Fruit fly (Drosophila melanogaster) whole organism, embryonic: ENCODE data around the gene CG11353.

Source experiments
- ATbp ChIP-seq: fragments of 200-800 bp; sonication (Bioruptor generic); optimal IDR thresholded peaks from 2 replicates; lab custom pipeline; 2017; ENCODE audit warnings: missing biosample characterization, mild to moderate bottlenecking, missing genetic modification characterization, missing genetic modification reagents
- Abd-B ChIP-seq: fragments of 200-800 bp; sonication (Bioruptor generic); optimal IDR thresholded peaks from 2 replicates; lab custom pipeline; 2018; ENCODE audit warnings: missing biosample characterization, mild to moderate bottlenecking, missing genetic modification characterization, moderate library complexity
- Ada2b ChIP-seq: fragments of 200-800 bp; sonication (Bioruptor generic); IDR thresholded peaks from 2 replicates; pipeline ENCODE4 v1.3.6; 2022; ENCODE audit warnings: missing biosample characterization, missing genetic modification characterization
- B-H1 ChIP-seq: fragments of 200-800 bp; sonication (Bioruptor generic); IDR thresholded peaks from 3 replicates; pipeline ENCODE4 v1.3.6; 2022; ENCODE audit warnings: missing biosample characterization, missing genetic modification characterization
- CG10565 ChIP-seq: fragments of 200-800 bp; sonication (Bioruptor generic); optimal IDR thresholded peaks from 3 replicates; lab custom pipeline; 2016; ENCODE audit warnings: missing biosample characterization, mild to moderate bottlenecking, missing genetic modification characterization
- CG11723 ChIP-seq: fragments of 200-800 bp; sonication (Bioruptor generic); optimal IDR thresholded peaks from 2 replicates; lab custom pipeline; 2017; ENCODE audit warnings: missing biosample characterization, mild to moderate bottlenecking, missing genetic modification characterization
- CG14860 ChIP-seq: fragments of 200-800 bp; sonication (Bioruptor generic); IDR thresholded peaks from 3 replicates; pipeline ENCODE4 v1.3.6; 2022; ENCODE audit warnings: missing biosample characterization, missing genetic modification characterization; ENCODE audit not compliant: partially characterized antibody
- CG14965 ChIP-seq: fragments of 200-800 bp; sonication (Bioruptor generic); optimal IDR thresholded peaks from 2 replicates; lab custom pipeline; 2016; ENCODE audit warnings: missing biosample characterization, missing genetic modification characterization, borderline replicate concordance
- CG1602 ChIP-seq: fragments of 200-800 bp; sonication (Bioruptor generic); optimal IDR thresholded peaks from 3 replicates; lab custom pipeline; 2016; ENCODE audit warnings: missing biosample characterization, missing genetic modification characterization
- CG16863 ChIP-seq: fragments of 200-800 bp; sonication (Bioruptor generic); optimal IDR thresholded peaks from 3 replicates; lab custom pipeline; 2016; ENCODE audit warnings: missing biosample characterization, missing genetic modification characterization
- CG18619 ChIP-seq: fragments of 200-800 bp; sonication (Bioruptor generic); optimal IDR thresholded peaks from 3 replicates; lab custom pipeline; 2017; ENCODE audit warnings: missing biosample characterization, mild to moderate bottlenecking, missing genetic modification characterization
- CG18764 ChIP-seq: fragments of 200-800 bp; sonication (Bioruptor generic); optimal IDR thresholded peaks from 3 replicates; lab custom pipeline; 2016; ENCODE audit warnings: missing biosample characterization, missing genetic modification characterization
- CG2875 ChIP-seq: fragments of 200-800 bp; sonication (Bioruptor generic); optimal IDR thresholded peaks from 2 replicates; lab custom pipeline; 2017; ENCODE audit warnings: missing biosample characterization, mild to moderate bottlenecking, missing genetic modification characterization, missing genetic modification reagents
- CG7839 ChIP-seq: fragments of 200-800 bp; sonication (Bioruptor generic); optimal IDR thresholded peaks from 3 replicates; lab custom pipeline; 2018; ENCODE audit warnings: missing biosample characterization, mild to moderate bottlenecking, missing genetic modification characterization, moderate library complexity
- CG8359 ChIP-seq: fragments of 200-800 bp; sonication (Bioruptor generic); optimal IDR thresholded peaks from 2 replicates; lab custom pipeline; 2017; ENCODE audit warnings: missing biosample characterization, mild to moderate bottlenecking, missing genetic modification characterization, borderline replicate concordance
- CG8388 ChIP-seq: fragments of 200-800 bp; sonication (Bioruptor generic); optimal IDR thresholded peaks from 2 replicates; lab custom pipeline; 2019; ENCODE audit warnings: missing biosample characterization, mild to moderate bottlenecking, missing genetic modification characterization, moderate library complexity
- CG9215 ChIP-seq: fragments of 200-800 bp; sonication (Bioruptor generic); IDR thresholded peaks from 2 replicates; pipeline ENCODE4 v1.3.6; 2022; ENCODE audit warnings: missing biosample characterization, missing genetic modification characterization
- CHES-1-like ChIP-seq: fragments of 200-800 bp; sonication (Bioruptor generic); optimal IDR thresholded peaks from 2 replicates; lab custom pipeline; 2016; ENCODE audit warnings: missing biosample characterization, missing genetic modification characterization
- Chrac-16 ChIP-seq: fragments of 200-800 bp; sonication (Bioruptor generic); optimal IDR thresholded peaks from 3 replicates; lab custom pipeline; 2016; ENCODE audit warnings: missing biosample characterization, missing genetic modification characterization
- D ChIP-seq, 2 experiments: fragments of 200-800 bp in 1 of 2; fragments of >200 bp in 1 of 2; sonication (Bioruptor generic) in 1 of 2; optimal IDR thresholded peaks; 2 replicates in 1 of 2; 3 replicates in 1 of 2; lab custom pipeline; 2017; ENCODE audit warnings: mild to moderate bottlenecking in 1 of 2, missing biosample characterization in 1 of 2, missing genetic modification characterization in 1 of 2, missing genetic modification reagents in 1 of 2
- Dip2 ChIP-seq: fragments of 200-800 bp; sonication (Bioruptor generic); IDR thresholded peaks from 2 replicates; pipeline ENCODE4 v1.3.6; 2022; ENCODE audit warnings: missing biosample characterization, missing genetic modification characterization
- Drgx ChIP-seq: fragments of 200-800 bp; sonication (Bioruptor generic); IDR thresholded peaks from 2 replicates; pipeline ENCODE4 v1.3.6; 2022; ENCODE audit warnings: missing biosample characterization, missing genetic modification characterization
- HHEX ChIP-seq: fragments of 200-800 bp; sonication (Bioruptor generic); optimal IDR thresholded peaks from 3 replicates; lab custom pipeline; 2017; ENCODE audit warnings: missing biosample characterization, mild to moderate bottlenecking, missing genetic modification characterization, missing genetic modification reagents
- Hmr ChIP-seq: fragments of 200-800 bp; sonication (Bioruptor generic); optimal IDR thresholded peaks from 3 replicates; lab custom pipeline; 2017; ENCODE audit warnings: mild to moderate bottlenecking, missing biosample characterization, missing genetic modification reagents, missing genetic modification characterization
- Hr3 ChIP-seq: fragments of 200-800 bp; sonication (Bioruptor generic); optimal IDR thresholded peaks from 3 replicates; lab custom pipeline; 2016; ENCODE audit warnings: missing biosample characterization, missing genetic modification characterization
- Lim3 ChIP-seq: fragments of 200-800 bp; sonication (Bioruptor generic); IDR thresholded peaks from 2 replicates; pipeline ENCODE4 v1.3.6; 2022; ENCODE audit warnings: missing biosample characterization, missing genetic modification characterization
- Lpt ChIP-seq: fragments of >200 bp; optimal IDR thresholded peaks from 2 replicates; lab custom pipeline; 2018; ENCODE audit warnings: missing biosample characterization, missing genetic modification characterization
- Max ChIP-seq: fragments of 200-800 bp; sonication (Bioruptor generic); optimal IDR thresholded peaks from 2 replicates; lab custom pipeline; 2016; ENCODE audit warnings: missing biosample characterization, mild to moderate bottlenecking, missing genetic modification characterization
- Stat92E ChIP-seq, 3 experiments: fragments of >200 bp in 2 of 3; fragments of 200-800 bp in 1 of 3; sonication (Bioruptor generic) in 1 of 3; optimal IDR thresholded peaks; 2 replicates each; lab custom pipeline; 2017 to 2019; ENCODE audit warnings: missing biosample characterization in 3 of 3, missing genetic modification characterization in 3 of 3, mild to moderate bottlenecking in 1 of 3, moderate library complexity in 1 of 3
- Xbp1 ChIP-seq: fragments of 200-800 bp; sonication (Bioruptor generic); optimal IDR thresholded peaks from 3 replicates; lab custom pipeline; 2016; ENCODE audit warnings: missing biosample characterization, mild to moderate bottlenecking, missing genetic modification characterization
- ase ChIP-seq: fragments of 200-800 bp; sonication (Bioruptor generic); IDR thresholded peaks from 3 replicates; pipeline ENCODE4 v1.3.6; 2022; ENCODE audit warnings: missing biosample characterization, missing genetic modification characterization
- bab2 ChIP-seq: fragments of 200-800 bp; sonication (Bioruptor generic); optimal IDR thresholded peaks from 2 replicates; lab custom pipeline; 2016; ENCODE audit warnings: missing biosample characterization, missing genetic modification characterization
- cato ChIP-seq: fragments of 200-800 bp; sonication (Bioruptor generic); optimal IDR thresholded peaks from 2 replicates; lab custom pipeline; 2016; ENCODE audit warnings: missing biosample characterization, missing genetic modification characterization, borderline replicate concordance
- chinmo ChIP-seq: fragments of 200-800 bp; sonication (Bioruptor generic); IDR thresholded peaks from 4 replicates; pipeline ENCODE4 v1.3.6; 2022; ENCODE audit warnings: missing biosample characterization, missing genetic modification characterization; ENCODE audit not compliant: partially characterized antibody
- corto ChIP-seq: fragments of 200-800 bp; sonication (Bioruptor generic); optimal IDR thresholded peaks from 2 replicates; lab custom pipeline; 2016; ENCODE audit warnings: missing biosample characterization, mild to moderate bottlenecking, missing genetic modification characterization, moderate library complexity
- dm ChIP-seq: fragments of 200-800 bp; sonication (Bioruptor generic); optimal IDR thresholded peaks from 3 replicates; lab custom pipeline; 2016; ENCODE audit warnings: missing biosample characterization, missing genetic modification characterization
- hbn ChIP-seq: fragments of 200-800 bp; sonication (Bioruptor generic); IDR thresholded peaks from 2 replicates; pipeline ENCODE4 v1.3.6; 2022; ENCODE audit warnings: missing biosample characterization, missing genetic modification characterization; ENCODE audit not compliant: partially characterized antibody
- klu ChIP-seq: fragments of 200-800 bp; sonication (Bioruptor generic); IDR thresholded peaks from 2 replicates; pipeline ENCODE4 v1.3.6; 2022; ENCODE audit warnings: missing biosample characterization, missing genetic modification characterization
- kni ChIP-seq: fragments of 200-800 bp; sonication (Bioruptor generic); optimal IDR thresholded peaks from 3 replicates; lab custom pipeline; 2017; ENCODE audit warnings: mild to moderate bottlenecking, missing biosample characterization, missing genetic modification reagents, missing genetic modification characterization
- lmd ChIP-seq: fragments of 200-800 bp; sonication (Bioruptor generic); IDR thresholded peaks from 2 replicates; pipeline ENCODE4 v1.3.6; 2022; ENCODE audit warnings: missing biosample characterization, missing genetic modification characterization
- nom ChIP-seq: fragments of 200-800 bp; sonication (Bioruptor generic); optimal IDR thresholded peaks from 2 replicates; lab custom pipeline; 2017; ENCODE audit warnings: missing biosample characterization, missing genetic modification characterization, mild to moderate bottlenecking, moderate library complexity, missing genetic modification reagents
- onecut ChIP-seq: fragments of 200-800 bp; sonication (Bioruptor generic); IDR thresholded peaks from 2 replicates; pipeline ENCODE4 v1.3.6; 2022; ENCODE audit warnings: missing biosample characterization, missing genetic modification characterization
- pita ChIP-seq: fragments of 200-800 bp; sonication (Bioruptor generic); optimal IDR thresholded peaks from 2 replicates; lab custom pipeline; 2017; ENCODE audit warnings: missing biosample characterization, mild to moderate bottlenecking, missing genetic modification characterization
- scrt ChIP-seq: fragments of 200-800 bp; sonication (Bioruptor generic); optimal IDR thresholded peaks from 2 replicates; lab custom pipeline; 2018; ENCODE audit warnings: missing biosample characterization, mild to moderate bottlenecking, missing genetic modification characterization, moderate library complexity
- so ChIP-seq: fragments of 200-800 bp; sonication (Bioruptor generic); IDR thresholded peaks from 3 replicates; pipeline ENCODE4 v1.3.6; 2022; ENCODE audit warnings: missing biosample characterization, missing genetic modification characterization
- tio ChIP-seq: fragments of 200-800 bp; sonication (Bioruptor generic); optimal IDR thresholded peaks from 2 replicates; lab custom pipeline; 2017; ENCODE audit warnings: missing biosample characterization, missing genetic modification characterization, inconsistent platforms
- toy ChIP-seq: fragments of 200-800 bp; sonication (Bioruptor generic); IDR thresholded peaks from 2 replicates; pipeline ENCODE4 v1.3.6; 2022; ENCODE audit warnings: missing biosample characterization, missing genetic modification characterization
- usp ChIP-seq: fragments of >200 bp; optimal IDR thresholded peaks from 2 replicates; lab custom pipeline; 2017; ENCODE audit warnings: missing biosample characterization, missing genetic modification characterization
- vfl ChIP-seq: fragments of 200-800 bp; sonication (Bioruptor generic); optimal IDR thresholded peaks from 2 replicates; lab custom pipeline; 2016; ENCODE audit warnings: missing biosample characterization, missing genetic modification characterization
- vnd ChIP-seq: fragments of 200-800 bp; sonication (Bioruptor generic); IDR thresholded peaks from 3 replicates; pipeline ENCODE4 v1.3.6; 2022; ENCODE audit warnings: missing biosample characterization, missing genetic modification characterization; ENCODE audit not compliant: partially characterized antibody

Gene CG11353

DNA sequence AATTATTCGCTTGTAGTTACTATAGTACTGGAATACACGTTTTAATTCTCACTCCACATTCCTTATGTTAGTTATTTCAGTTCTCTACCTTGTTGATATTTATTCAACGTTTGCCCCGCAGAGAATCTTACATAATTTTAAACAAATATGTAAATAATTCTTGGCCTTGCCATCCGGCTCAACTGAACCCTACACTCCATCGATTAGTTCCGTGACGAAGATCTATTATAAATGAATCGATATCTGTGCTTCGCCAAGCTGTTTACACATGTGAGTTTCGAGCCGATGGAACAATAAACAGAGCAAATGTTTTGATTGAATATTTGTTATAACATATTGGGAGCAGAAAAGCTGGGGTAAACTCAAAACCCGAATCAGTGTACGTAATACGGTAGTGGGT, 11.2 kb upstream of the CG11353 start (continued):
- TF ChIP-seq Ada2b (GFP tag; lab: Robert Waterston, UW) (0 out of 2 replicates have a peak, but pooled peaks have one; percentile 17), pita (GFP tag; lab: Kevin White, UChicago) (no peak), Hmr (GFP tag; lab: Kevin White, UChicago) (peak; percentile 64), CG14965 (GFP tag; lab: Kevin White, UChicago) (no peak), CHES-1-like (GFP tag; lab: Kevin White, UChicago) (no peak), CG8359 (GFP tag; lab: Kevin White, UChicago) (no peak), toy (GFP tag; lab: Robert Waterston, UW) (0 out of 2 replicates have a peak, but pooled peaks have one; percentile 24), CG14860 (GFP tag; lab: Robert Waterston, UW) (no peak), Abd-B (GFP tag; lab: Kevin White, UChicago) (no peak), scrt (peak; percentile 36), chinmo (GFP tag; lab: Robert Waterston, UW) (peak; percentile 39; the same call in 1 of the 4 replicates), klu (GFP tag; lab: Robert Waterston, UW) (no peak), corto (GFP tag; lab: Kevin White, UChicago) (no peak), CG9215 (GFP tag; lab: Robert Waterston, UW) (no peak), usp (GFP tag; lab: Kevin White, UChicago) (no peak), Stat92E (GFP tag; optimal IDR thresholded peaks at IDR 0.05; lab: Kevin White, UChicago) (no peak), so (peak; percentile 22; the same call in 1 of the 3 replicates), CG8388 (GFP tag; lab: Kevin White, UChicago) (no peak), tio (GFP tag; lab: Kevin White, UChicago) (no peak), hbn (GFP tag; lab: Robert Waterston, UW) (no peak), CG2875 (no peak), B-H1 (no peak; the same call in 2 of the 3 replicates), vnd (GFP tag; lab: Robert Waterston, UW) (no peak), Xbp1 (no peak), kni (GFP tag; lab: Kevin White, UChicago) (no peak), CG16863 (no peak), bab2 (no peak), Dip2 (no peak), Hr3 (no peak), CG11723 (GFP tag; lab: Kevin White, UChicago) (no peak), Lpt (GFP tag; lab: Kevin White, UChicago) (no peak), lmd (no peak), Drgx (GFP tag; lab: Robert Waterston, UW) (no peak), CG18764 (GFP tag; lab: Kevin White, UChicago) (peak; percentile 20), HHEX (peak; percentile 59), ase (GFP tag; lab: Robert Waterston, UW) (no peak), ATbp (GFP tag; lab: Kevin White, UChicago) (peak; percentile 40), CG18619 (GFP tag; lab: Kevin White, UChicago) (peak; percentile 3), cato (no peak), D (optimal IDR thresholded peaks at IDR 0.05; lab: Kevin White, UChicago) (no peak), D (GFP tag; optimal IDR thresholded peaks at IDR 0.05; lab: Kevin White, UChicago) (no peak), nom (no peak), CG1602 (GFP tag; lab: Kevin White, UChicago) (no peak), onecut (peak; percentile 41), Lim3 (GFP tag; lab: Robert Waterston, UW) (no peak), dm (GFP tag; lab: Kevin White, UChicago) (no peak), CG7839 (tag; lab: Kevin White, UChicago) (no peak), Max (GFP tag; lab: Kevin White, UChicago) (peak; percentile 23), CG10565 (GFP tag; lab: Kevin White, UChicago) (no peak), Chrac-16 (GFP tag; lab: Kevin White, UChicago) (no peak), vfl (no peak)
